Fruit fly (Drosophila melanogaster) whole organism, wandering third instar larva: ENCODE results near the gene CG4596.

Source experiments
- Dfd ChIP-seq: fragments of >200 bp; optimal IDR thresholded peaks from 2 replicates; lab custom pipeline; 2017; ENCODE audit warnings: missing biosample characterization, missing genetic modification characterization
- Hr83 ChIP-seq: fragments of 200-300 bp; sonication (Bioruptor generic); optimal IDR thresholded peaks from 2 replicates; lab custom pipeline; 2016; ENCODE audit warnings: missing biosample characterization, mild to moderate bottlenecking, missing genetic modification characterization, moderate library complexity; ENCODE audit not compliant: poor library complexity, severe bottlenecking
- pan ChIP-seq: fragments of >200 bp; optimal IDR thresholded peaks from 2 replicates; lab custom pipeline; 2017
- sage ChIP-seq: fragments of 200-800 bp; sonication (Bioruptor generic); optimal IDR thresholded peaks from 2 replicates; lab custom pipeline; 2016; ENCODE audit warnings: missing biosample characterization, mild to moderate bottlenecking, missing genetic modification characterization

- no peak for TF ChIP-seq pan (lab: Kevin White, UChicago)
- TF ChIP-seq Dfd = no peak
- TF ChIP-seq Hr83 (GFP tag; lab: Kevin White, UChicago) = no peak
- TF ChIP-seq sage (GFP tag; lab: Kevin White, UChicago) = no peak
These were observed 35.9 kb upstream of the CG4596 start for dm6 chr3R:10836924-10837323.
